Worm (Caenorhabditis elegans) whole organism, L4/young adult: ENCODE results near the gene F49F1.15.

Experiments
- W03F9.2 ChIP-seq: fragments of 150-350 bp; optimal IDR thresholded peaks from 2 replicates; lab custom pipeline; 2014; ENCODE audit warnings: missing biosample characterization, missing genetic modification characterization
- dao-5 ChIP-seq: sonication (generic microtip); optimal IDR thresholded peaks from 2 replicates; lab custom pipeline; 2016; ENCODE audit warnings: missing genotype, missing genetic modification characterization, moderate library complexity, missing compliant biosample characterization
- him-1 ChIP-seq: sonication (generic microtip); optimal IDR thresholded peaks from 2 replicates; lab custom pipeline; 2016; ENCODE audit warnings: missing genotype, missing genetic modification reagents, missing genetic modification characterization, missing compliant biosample characterization

DNA sequence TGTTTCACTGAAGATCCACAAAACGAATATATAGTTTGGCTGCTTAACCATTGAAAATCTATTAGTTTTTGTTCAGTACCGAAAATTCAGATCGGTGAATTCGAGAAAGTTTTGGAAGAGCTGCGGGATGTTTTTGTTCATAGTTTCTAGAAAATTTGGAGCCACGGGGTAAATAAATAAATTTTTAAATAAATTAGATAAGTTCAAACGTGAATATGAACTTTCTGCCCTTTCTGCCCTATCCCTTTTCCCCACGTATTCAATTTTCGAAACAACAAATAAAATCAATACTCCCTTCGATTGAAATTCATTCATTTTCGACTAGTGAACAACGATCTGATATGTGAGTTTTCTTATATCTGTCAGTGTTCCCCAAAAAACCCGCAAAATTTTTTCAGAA is 47.7 kb upstream of the F49F1.15 start, which contains the start of gene scrm-5:
- no peak for TF ChIP-seq W03F9.2 (tag; lab: Kevin White, UChicago)
- TF ChIP-seq dao-5 (tag; lab: Kevin White, UChicago), result no peak
- no peak for TF ChIP-seq him-1 (tag; lab: Kevin White, UChicago)
